Worm (Caenorhabditis elegans): Measurements from ENCODE around the gene folt-1.

ce11 chrV:11095873-11096272 lies 45.4 kb upstream of the folt-1 start, which contains the start of gene Y42A5A.3:
- TF ChIP-seq fkh-3 (tag; optimal IDR thresholded peaks at IDR 0.05) = no peak
- no peak for TF ChIP-seq ama-1 (optimal IDR thresholded peaks at IDR 0.05)
- TF ChIP-seq ama-1 (GFP tag; optimal IDR thresholded peaks at IDR 0.05) = no peak
- TF ChIP-seq pha-4 (tag; optimal IDR thresholded peaks at IDR 0.05) = no peak
- TF ChIP-seq sptf-2 (GFP tag; optimal IDR thresholded peaks at IDR 0.05) = no peak
- TF ChIP-seq efl-1 (GFP tag; optimal IDR thresholded peaks at IDR 0.05) = no peak
